Worm (Caenorhabditis elegans) whole organism, L3 larva: ENCODE data around the gene cdh-10.

Experiments used
- R02D3.7 ChIP-seq: fragments of 150-350 bp; optimal IDR thresholded peaks from 2 replicates; lab custom pipeline; 2014; ENCODE audit warnings: missing biosample characterization, missing genetic modification characterization
- aly-2 ChIP-seq: fragments of 150-350 bp; optimal IDR thresholded peaks from 2 replicates; lab custom pipeline; 2014; ENCODE audit warnings: missing biosample characterization, missing genetic modification characterization
- ama-1 ChIP-seq: fragments of 150-350 bp; optimal IDR thresholded peaks from 2 replicates; lab custom pipeline; 2018
- ceh-28 ChIP-seq: fragments of 150-350 bp; optimal IDR thresholded peaks from 2 replicates; lab custom pipeline; 2014; ENCODE audit warnings: missing biosample characterization, missing genetic modification reagents, missing genetic modification characterization
- ceh-82 ChIP-seq: fragments of 150-350 bp; optimal IDR thresholded peaks from 2 replicates; lab custom pipeline; 2014; ENCODE audit warnings: missing biosample characterization, missing genetic modification characterization
- ceh-9 ChIP-seq: sonication (generic microtip); optimal IDR thresholded peaks from 2 replicates; lab custom pipeline; 2018; ENCODE audit warnings: missing biosample characterization, missing genetic modification characterization
- egl-27 ChIP-seq: sonication (generic microtip); optimal IDR thresholded peaks from 4 replicates; lab custom pipeline; 2017; ENCODE audit warnings: missing biosample characterization, missing genetic modification reagents, missing genetic modification characterization
- egl-5 ChIP-seq: fragments of 150-350 bp; optimal IDR thresholded peaks from 2 replicates; lab custom pipeline; 2017; ENCODE audit warnings: missing biosample characterization, missing genetic modification reagents, missing genetic modification characterization, inconsistent platforms
- elt-1 ChIP-seq: fragments of 150-350 bp; optimal IDR thresholded peaks from 2 replicates; lab custom pipeline; 2014; ENCODE audit warnings: missing biosample characterization, missing genetic modification characterization
- elt-2 ChIP-seq: sonication (generic microtip); optimal IDR thresholded peaks from 2 replicates; lab custom pipeline; 2016; ENCODE audit warnings: missing genetic modification reagents, mild to moderate bottlenecking, missing genetic modification characterization, missing compliant biosample characterization
- elt-3 ChIP-seq, 3 experiments: fragments of 150-350 bp in 1 of 3; sonication (generic microtip) in 2 of 3; optimal IDR thresholded peaks; 2 replicates in 2 of 3; 4 replicates in 1 of 3; lab custom pipeline; 2014 to 2017; ENCODE audit warnings: missing biosample characterization in 3 of 3, missing genetic modification characterization in 3 of 3
- eor-1 ChIP-seq, 2 experiments: fragments of 150-350 bp; optimal IDR thresholded peaks; 2 replicates each; lab custom pipeline; 2014 to 2018; ENCODE audit warnings: missing biosample characterization in 2 of 2, missing genetic modification characterization in 2 of 2
- fkh-10 ChIP-seq: sonication (generic microtip); optimal IDR thresholded peaks from 2 replicates; lab custom pipeline; 2017; ENCODE audit warnings: missing biosample characterization, missing genetic modification reagents, missing genetic modification characterization
- fkh-2 ChIP-seq: fragments of 150-350 bp; optimal IDR thresholded peaks from 2 replicates; lab custom pipeline; 2014; ENCODE audit warnings: missing biosample characterization, missing genetic modification reagents, missing genetic modification characterization
- fos-1 ChIP-seq: fragments of 150-350 bp; optimal IDR thresholded peaks from 2 replicates; lab custom pipeline; 2014; ENCODE audit warnings: missing biosample characterization, missing genetic modification characterization
- hmg-11 ChIP-seq: sonication (generic microtip); optimal IDR thresholded peaks from 2 replicates; lab custom pipeline; 2016; ENCODE audit warnings: missing genetic modification characterization, missing compliant biosample characterization
- jun-1 ChIP-seq: fragments of 150-350 bp; optimal IDR thresholded peaks from 2 replicates; lab custom pipeline; 2014; ENCODE audit warnings: missing biosample characterization, missing genetic modification reagents, missing genetic modification characterization
- lin-15B ChIP-seq: fragments of 150-350 bp; optimal IDR thresholded peaks from 2 replicates; lab custom pipeline; 2014; ENCODE audit warnings: missing biosample characterization, missing genetic modification characterization
- lin-39 ChIP-seq: fragments of 150-350 bp; optimal IDR thresholded peaks from 2 replicates; lab custom pipeline; 2018; ENCODE audit warnings: missing biosample characterization, missing genetic modification reagents, missing genetic modification characterization
- lsy-12 ChIP-seq: sonication (generic microtip); optimal IDR thresholded peaks from 2 replicates; lab custom pipeline; 2016; ENCODE audit warnings: mild to moderate bottlenecking, missing genetic modification characterization, missing compliant biosample characterization
- mdl-1 ChIP-seq: fragments of 150-350 bp; optimal IDR thresholded peaks from 2 replicates; lab custom pipeline; 2014; ENCODE audit warnings: missing biosample characterization, missing genetic modification characterization
- mml-1 ChIP-seq: fragments of 150-350 bp; sonication (generic microtip); optimal IDR thresholded peaks from 3 replicates; lab custom pipeline; 2014; ENCODE audit warnings: missing biosample characterization, missing genetic modification characterization
- nfya-1 ChIP-seq: sonication (generic microtip); optimal IDR thresholded peaks from 2 replicates; lab custom pipeline; 2017; ENCODE audit warnings: missing genetic modification characterization, mild to moderate bottlenecking, missing compliant biosample characterization, antibody characterized with exemption, moderate library complexity; ENCODE audit not compliant: insufficient read depth
- nhr-11 ChIP-seq: fragments of 150-350 bp; optimal IDR thresholded peaks from 2 replicates; lab custom pipeline; 2014; ENCODE audit warnings: missing biosample characterization, missing genetic modification characterization
- nhr-23 ChIP-seq: fragments of 150-350 bp; optimal IDR thresholded peaks from 2 replicates; lab custom pipeline; 2014; ENCODE audit warnings: missing biosample characterization, missing genetic modification reagents, missing genetic modification characterization
- nhr-237 ChIP-seq: fragments of 150-350 bp; optimal IDR thresholded peaks from 2 replicates; lab custom pipeline; 2014; ENCODE audit warnings: missing biosample characterization, missing genetic modification characterization
- nhr-25 ChIP-seq: sonication (generic microtip); optimal IDR thresholded peaks from 2 replicates; lab custom pipeline; 2017; ENCODE audit warnings: missing biosample characterization, missing genetic modification characterization
- nhr-28 ChIP-seq: fragments of 150-350 bp; optimal IDR thresholded peaks from 2 replicates; lab custom pipeline; 2014; ENCODE audit warnings: missing biosample characterization, missing genetic modification characterization
- nhr-43 ChIP-seq: sonication (generic microtip); optimal IDR thresholded peaks from 2 replicates; lab custom pipeline; 2016; ENCODE audit warnings: mild to moderate bottlenecking, missing genetic modification characterization, missing compliant biosample characterization; ENCODE audit not compliant: poor library complexity, severe bottlenecking
- nhr-67 ChIP-seq: fragments of 150-350 bp; optimal IDR thresholded peaks from 2 replicates; lab custom pipeline; 2014; ENCODE audit warnings: missing biosample characterization, missing genetic modification characterization
- nhr-76 ChIP-seq: fragments of 150-350 bp; sonication (generic microtip); optimal IDR thresholded peaks from 5 replicates; lab custom pipeline; 2014; ENCODE audit warnings: missing biosample characterization, missing genetic modification characterization
- nhr-77 ChIP-seq: fragments of 150-350 bp; optimal IDR thresholded peaks from 2 replicates; lab custom pipeline; 2014; ENCODE audit warnings: missing biosample characterization, missing genetic modification characterization
- pha-4 ChIP-seq: fragments of 150-350 bp; optimal IDR thresholded peaks from 2 replicates; lab custom pipeline; 2014; ENCODE audit warnings: missing biosample characterization, missing genetic modification reagents, missing genetic modification characterization
- pqm-1 ChIP-seq: fragments of 150-350 bp; optimal IDR thresholded peaks from 2 replicates; lab custom pipeline; 2017; ENCODE audit warnings: missing biosample characterization, missing genetic modification characterization, inconsistent platforms
- sea-2 ChIP-seq: fragments of 150-350 bp; sonication (generic microtip); optimal IDR thresholded peaks from 4 replicates; lab custom pipeline; 2014; ENCODE audit warnings: missing biosample characterization, missing genetic modification reagents, missing genetic modification characterization
- skn-1 ChIP-seq: fragments of 150-350 bp; optimal IDR thresholded peaks from 2 replicates; lab custom pipeline; 2014; ENCODE audit warnings: missing biosample characterization, missing genetic modification characterization
- snpc-4 ChIP-seq: fragments of 150-350 bp; optimal IDR thresholded peaks from 2 replicates; lab custom pipeline; 2014; ENCODE audit warnings: missing biosample characterization, missing genetic modification characterization
- tbx-2 ChIP-seq: sonication (generic microtip); optimal IDR thresholded peaks from 2 replicates; lab custom pipeline; 2016; ENCODE audit warnings: mild to moderate bottlenecking, missing genetic modification characterization, missing compliant biosample characterization
- unc-39 ChIP-seq: sonication (generic microtip); optimal IDR thresholded peaks from 4 replicates; lab custom pipeline; 2017; ENCODE audit warnings: missing biosample characterization, missing genetic modification characterization
- zag-1 ChIP-seq: fragments of 150-350 bp; optimal IDR thresholded peaks from 2 replicates; lab custom pipeline; 2014; ENCODE audit warnings: missing biosample characterization, missing genetic modification characterization
- ztf-11 ChIP-seq: fragments of 150-350 bp; optimal IDR thresholded peaks from 2 replicates; lab custom pipeline; 2014; ENCODE audit warnings: missing biosample characterization, missing genetic modification characterization
- ztf-4 ChIP-seq: fragments of 150-350 bp; optimal IDR thresholded peaks from 2 replicates; lab custom pipeline; 2014; ENCODE audit warnings: missing biosample characterization, missing genetic modification characterization

cdh-10 gene

ce11 chrIV:2412370-2412962 is 50.7 kb downstream of the cdh-10 start, which contains the start of gene Y38F2AR.12:
Y38F2AR.12 (minus strand) TSS chrIV:2412420.
- TF ChIP-seq unc-39 (no peak), nhr-43 (tag; lab: Kevin White, UChicago) (no peak), nhr-76 (tag; lab: Kevin White, UChicago) (no peak), nfya-1 (tag; lab: Kevin White, UChicago) (no peak), fkh-10 (no peak), nhr-28 (no peak), hmg-11 (tag; lab: Kevin White, UChicago) (no peak), elt-2 (peak; percentile 60), pha-4 (tag; lab: Kevin White, UChicago) (no peak), nhr-23 (no peak), fkh-2 (no peak), egl-27 (tag; lab: Kevin White, UChicago) (no peak), skn-1 (tag; lab: Kevin White, UChicago) (peak; percentile 89), sea-2 (GFP tag; lab: Kevin White, UChicago) (no peak)
- TF ChIP-seq, all 47 proteins: peak for 2

ce11 chrIV:2408437-2408836 is 54.7 kb downstream of the cdh-10 start:
- TF ChIP-seq egl-5 (tag; lab: Kevin White, UChicago) (peak; percentile 15), lin-15B (tag; lab: Kevin White, UChicago) (peak; percentile 57), egl-27 (tag; lab: Kevin White, UChicago) (peak; percentile 48), R02D3.7 (tag; lab: Kevin White, UChicago) (peak; percentile 12), elt-2 (peak; percentile 46), pqm-1 (tag; lab: Kevin White, UChicago) (peak; percentile 58), snpc-4 (tag; lab: Kevin White, UChicago) (no peak), elt-3 (tag; optimal IDR thresholded peaks at IDR 0.05; lab: Kevin White, UChicago) (peak in 1 of 3 experiments; percentile 56), jun-1 (peak; percentile 43), ztf-11 (tag; lab: Kevin White, UChicago) (no peak), elt-1 (tag; lab: Kevin White, UChicago) (peak; percentile 10), nhr-77 (tag; lab: Kevin White, UChicago) (no peak), ama-1 (lab: Kevin White, UChicago) (peak; percentile 64), fos-1 (tag; lab: Kevin White, UChicago) (peak; percentile 44), nhr-25 (tag; lab: Kevin White, UChicago) (peak; percentile 66), tbx-2 (peak; percentile 73), nhr-43 (tag; lab: Kevin White, UChicago) (peak; percentile 74), lsy-12 (peak; percentile 60), nhr-11 (tag; lab: Kevin White, UChicago) (peak; percentile 26), nhr-23 (peak; percentile 30), skn-1 (tag; lab: Kevin White, UChicago) (peak; percentile 85), ceh-82 (tag; lab: Kevin White, UChicago) (peak; percentile 57), nhr-28 (no peak), ceh-28 (tag; lab: Kevin White, UChicago) (no peak), aly-2 (tag; lab: Kevin White, UChicago) (no peak), sea-2 (GFP tag; lab: Kevin White, UChicago) (no peak), zag-1 (tag; lab: Kevin White, UChicago) (no peak), pha-4 (tag; lab: Kevin White, UChicago) (peak; percentile 73), nhr-67 (no peak), mdl-1 (tag; lab: Kevin White, UChicago) (no peak), eor-1 (tag; optimal IDR thresholded peaks at IDR 0.05; lab: Kevin White, UChicago) (no peak), hmg-11 (tag; lab: Kevin White, UChicago) (peak; percentile 87), nhr-237 (no peak), lin-39 (tag; lab: Kevin White, UChicago) (peak; percentile 93), nfya-1 (tag; lab: Kevin White, UChicago) (peak; percentile 89), fkh-2 (no peak), unc-39 (peak; percentile 1), fkh-10 (peak; percentile 19), ztf-4 (tag; lab: Kevin White, UChicago) (no peak), ceh-9 (tag; lab: Kevin White, UChicago) (no peak), mml-1 (tag; lab: Kevin White, UChicago) (no peak), nhr-76 (tag; lab: Kevin White, UChicago) (no peak)
- TF ChIP-seq, all 47 proteins: peak for 25
